Comparison of ENCODE assay signal across 1 fruit fly cellular context in the genomic region with DNA sequence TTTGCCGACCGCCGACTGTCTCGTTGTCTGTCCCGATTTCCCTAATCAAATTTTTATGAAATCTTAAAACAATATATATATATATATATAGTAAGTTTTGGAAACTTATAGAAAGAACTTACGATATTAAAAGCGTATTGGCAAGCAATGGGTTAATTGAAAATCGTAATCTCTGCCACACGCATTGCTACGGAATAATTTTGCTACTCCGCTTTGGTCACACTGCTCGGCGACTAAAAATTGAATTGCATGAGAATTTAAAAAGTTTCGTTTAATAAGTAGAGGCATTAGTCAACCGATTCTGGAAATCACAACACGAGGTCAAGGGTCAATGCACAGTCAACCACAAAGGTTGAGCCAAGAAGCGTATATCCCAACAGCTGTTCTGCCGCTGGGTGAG.
TF ChIP-seq lines count a peak whose summit lies in the region.

A gene (plus strand): TSS at position 182 of the 400 bp plus-strand sequence.

TF ChIP-seq in whole organism, embryonic, 481 proteins besides CTCF, POLR2A, EP300 and RAD21 (continued from another document and continues in another):
- no peak for TF ChIP-seq sd (tag; optimal IDR thresholded peaks at IDR 0.05; lab: Kevin White, UChicago)
- no peak for TF ChIP-seq CG14050 (GFP tag; IDR thresholded peaks at IDR 0.05; lab: Robert Waterston, UW)
- peak; percentile 11 for TF ChIP-seq Usf (GFP tag; optimal IDR thresholded peaks at IDR 0.05; lab: Kevin White, UChicago)
- no peak for TF ChIP-seq chinmo (GFP tag; IDR thresholded peaks at IDR 0.05; lab: Robert Waterston, UW; ENCODE audit: partially characterized antibody)
- TF ChIP-seq gce (GFP tag; IDR thresholded peaks at IDR 0.05; lab: Robert Waterston, UW), result no peak
- TF ChIP-seq Hsf (GFP tag; optimal IDR thresholded peaks at IDR 0.05; lab: Kevin White, UChicago), result no peak
- no peak for TF ChIP-seq schlank (tag; optimal IDR thresholded peaks at IDR 0.05; lab: Kevin White, UChicago)
- no peak for TF ChIP-seq CG12744 (GFP tag; optimal IDR thresholded peaks at IDR 0.05; lab: Kevin White, UChicago)
- no peak for TF ChIP-seq bab2 (GFP tag; optimal IDR thresholded peaks at IDR 0.05; lab: Kevin White, UChicago)
- peak; percentile 13 for TF ChIP-seq CG10209 (GFP tag; optimal IDR thresholded peaks at IDR 0.05; lab: Kevin White, UChicago)
- TF ChIP-seq slp2 (GFP tag; optimal IDR thresholded peaks at IDR 0.05; lab: Kevin White, UChicago), result no peak
- TF ChIP-seq CG3726 (GFP tag; IDR thresholded peaks at IDR 0.05; lab: Robert Waterston, UW), result no peak
- TF ChIP-seq hb (GFP tag; IDR thresholded peaks at IDR 0.05; lab: Robert Waterston, UW; ENCODE audit: partially characterized antibody), result no peak
- TF ChIP-seq CG16813 (GFP tag; IDR thresholded peaks at IDR 0.05; lab: Robert Waterston, UW; ENCODE audit: partially characterized antibody), result no peak
- TF ChIP-seq YL-1 (GFP tag; optimal IDR thresholded peaks at IDR 0.05; lab: Kevin White, UChicago), result peak; percentile 21
- no peak for TF ChIP-seq corto (GFP tag; optimal IDR thresholded peaks at IDR 0.05; lab: Kevin White, UChicago)
- TF ChIP-seq CG32772 (GFP tag; IDR thresholded peaks at IDR 0.05; lab: Robert Waterston, UW), result no peak
- TF ChIP-seq sob (GFP tag; IDR thresholded peaks at IDR 0.05; lab: Robert Waterston, UW), result no peak; the same call in 1 of the 2 replicates
- no peak for TF ChIP-seq HLH3B (GFP tag; IDR thresholded peaks at IDR 0.05; lab: Robert Waterston, UW)
- TF ChIP-seq NC2β (GFP tag; optimal IDR thresholded peaks at IDR 0.05; lab: Kevin White, UChicago), result no peak
- TF ChIP-seq crc (GFP tag; optimal IDR thresholded peaks at IDR 0.05; lab: Kevin White, UChicago), result no peak
- no peak for TF ChIP-seq chif (GFP tag; optimal IDR thresholded peaks at IDR 0.05; lab: Kevin White, UChicago)
- no peak for TF ChIP-seq Atf-2 (GFP tag; optimal IDR thresholded peaks at IDR 0.05; lab: Kevin White, UChicago)
- TF ChIP-seq dimm (GFP tag; IDR thresholded peaks at IDR 0.05; lab: Robert Waterston, UW), result no peak
- no peak for TF ChIP-seq Adf1 (GFP tag; IDR thresholded peaks at IDR 0.05; lab: Robert Waterston, UW)
- no peak for TF ChIP-seq ab (GFP tag; optimal IDR thresholded peaks at IDR 0.05; lab: Kevin White, UChicago)
- no peak for TF ChIP-seq CG6854 (GFP tag; optimal IDR thresholded peaks at IDR 0.05; lab: Kevin White, UChicago)
- TF ChIP-seq da (GFP tag; optimal IDR thresholded peaks at IDR 0.05; lab: Kevin White, UChicago), result no peak
- TF ChIP-seq CG18476 (GFP tag; optimal IDR thresholded peaks at IDR 0.05; lab: Kevin White, UChicago), result no peak
- no peak for TF ChIP-seq ERR (GFP tag; optimal IDR thresholded peaks at IDR 0.05; lab: Kevin White, UChicago)
- no peak for TF ChIP-seq CG11398 (GFP tag; optimal IDR thresholded peaks at IDR 0.05; lab: Kevin White, UChicago)
- TF ChIP-seq CG15514 (GFP tag; optimal IDR thresholded peaks at IDR 0.05; lab: Kevin White, UChicago), result no peak
- no peak for TF ChIP-seq Fer1 (GFP tag; optimal IDR thresholded peaks at IDR 0.05; lab: Kevin White, UChicago)
- TF ChIP-seq CG13894 (tag; optimal IDR thresholded peaks at IDR 0.05; lab: Kevin White, UChicago), result no peak
- no peak for TF ChIP-seq HmgZ (tag; optimal IDR thresholded peaks at IDR 0.05; lab: Kevin White, UChicago)
- peak; percentile 7 for TF ChIP-seq grau (tag; optimal IDR thresholded peaks at IDR 0.05; lab: Kevin White, UChicago)
- no peak for TF ChIP-seq dmrt11E (tag; optimal IDR thresholded peaks at IDR 0.05; lab: Kevin White, UChicago)
- TF ChIP-seq zen (tag; optimal IDR thresholded peaks at IDR 0.05; lab: Kevin White, UChicago), result peak; percentile 20
- no peak for TF ChIP-seq HmgD (GFP tag; optimal IDR thresholded peaks at IDR 0.05; lab: Kevin White, UChicago)
- no peak for TF ChIP-seq CG12219 (GFP tag; optimal IDR thresholded peaks at IDR 0.05; lab: Kevin White, UChicago)
- TF ChIP-seq odd (GFP tag; optimal IDR thresholded peaks at IDR 0.05; lab: Kevin White, UChicago), result no peak
- no peak for TF ChIP-seq CG6683 (GFP tag; optimal IDR thresholded peaks at IDR 0.05; lab: Kevin White, UChicago)
- no peak for TF ChIP-seq Gsc (GFP tag; IDR thresholded peaks at IDR 0.05; lab: Robert Waterston, UW)
- no peak for TF ChIP-seq az2 (GFP tag; optimal IDR thresholded peaks at IDR 0.05; lab: Kevin White, UChicago)
- TF ChIP-seq CG42726 (GFP tag; IDR thresholded peaks at IDR 0.05; lab: Robert Waterston, UW; ENCODE audit: partially characterized antibody), result no peak
- TF ChIP-seq CG16863 (GFP tag; optimal IDR thresholded peaks at IDR 0.05; lab: Kevin White, UChicago), result no peak
- TF ChIP-seq HLH4C (GFP tag; IDR thresholded peaks at IDR 0.05; lab: Robert Waterston, UW; ENCODE audit: partially characterized antibody), result no peak
- no peak for TF ChIP-seq CG13296 (GFP tag; optimal IDR thresholded peaks at IDR 0.05; lab: Kevin White, UChicago)
- no peak for TF ChIP-seq Asciz (GFP tag; optimal IDR thresholded peaks at IDR 0.05; lab: Kevin White, UChicago)
- TF ChIP-seq tna (GFP tag; IDR thresholded peaks at IDR 0.05; lab: Robert Waterston, UW; ENCODE audit: partially characterized antibody), result no peak
- no peak for TF ChIP-seq CG10274 (GFP tag; optimal IDR thresholded peaks at IDR 0.05; lab: Kevin White, UChicago)
- no peak for TF ChIP-seq sc (optimal IDR thresholded peaks at IDR 0.05; lab: Kevin White, UChicago)
- no peak for TF ChIP-seq sc (GFP tag; optimal IDR thresholded peaks at IDR 0.05; lab: Kevin White, UChicago)
- TF ChIP-seq Kr (GFP tag; optimal IDR thresholded peaks at IDR 0.05; lab: Kevin White, UChicago), result no peak
- TF ChIP-seq CG9727 (GFP tag; optimal IDR thresholded peaks at IDR 0.05; lab: Kevin White, UChicago), result no peak
- TF ChIP-seq Atf3 (GFP tag; optimal IDR thresholded peaks at IDR 0.05; lab: Kevin White, UChicago), result no peak
- TF ChIP-seq pzg (GFP tag; optimal IDR thresholded peaks at IDR 0.05; lab: Kevin White, UChicago), result peak; percentile 34
- no peak for TF ChIP-seq Dad (GFP tag; optimal IDR thresholded peaks at IDR 0.05; lab: Kevin White, UChicago)
- peak; percentile 50; the same call in 1 of the 2 replicates for TF ChIP-seq CG6272 (GFP tag; IDR thresholded peaks at IDR 0.05; lab: Robert Waterston, UW)
- TF ChIP-seq Rx (GFP tag; IDR thresholded peaks at IDR 0.05; lab: Robert Waterston, UW), result no peak
- no peak for TF ChIP-seq tgo (GFP tag; IDR thresholded peaks at IDR 0.05; lab: Robert Waterston, UW)
- no peak for TF ChIP-seq CG15011 (GFP tag; optimal IDR thresholded peaks at IDR 0.05; lab: Kevin White, UChicago)
- no peak for TF ChIP-seq CG11085 (GFP tag; IDR thresholded peaks at IDR 0.05; lab: Robert Waterston, UW)
- no peak for TF ChIP-seq Fer2 (tag; optimal IDR thresholded peaks at IDR 0.05; lab: Kevin White, UChicago)
- no peak for TF ChIP-seq gcm2 (GFP tag; optimal IDR thresholded peaks at IDR 0.05; lab: Kevin White, UChicago)
- no peak for TF ChIP-seq CG10321 (GFP tag; IDR thresholded peaks at IDR 0.05; lab: Robert Waterston, UW)
- peak; percentile 34 for TF ChIP-seq CG2712 (tag; optimal IDR thresholded peaks at IDR 0.05; lab: Kevin White, UChicago)
- no peak for TF ChIP-seq trh (GFP tag; optimal IDR thresholded peaks at IDR 0.05; lab: Kevin White, UChicago)
- TF ChIP-seq CG11093 (GFP tag; IDR thresholded peaks at IDR 0.05; lab: Robert Waterston, UW), result no peak
- TF ChIP-seq Chrac-16 (GFP tag; optimal IDR thresholded peaks at IDR 0.05; lab: Kevin White, UChicago), result no peak
- no peak for TF ChIP-seq CG9817 (tag; optimal IDR thresholded peaks at IDR 0.05; lab: Kevin White, UChicago)
- no peak for TF ChIP-seq GATAe (GFP tag; conservative IDR thresholded peaks at IDR 0.05; lab: Robert Waterston, UW)
- TF ChIP-seq CG4360 (GFP tag; IDR thresholded peaks at IDR 0.05; lab: Robert Waterston, UW), result no peak
- TF ChIP-seq CG4404 (GFP tag; IDR thresholded peaks at IDR 0.05; lab: Robert Waterston, UW), result peak; percentile 24; the same call in 1 of the 2 replicates
- no peak for TF ChIP-seq Pdp1 (GFP tag; optimal IDR thresholded peaks at IDR 0.05; lab: Kevin White, UChicago)
- no peak for TF ChIP-seq CG12071 (GFP tag; optimal IDR thresholded peaks at IDR 0.05; lab: Kevin White, UChicago)
- TF ChIP-seq row (GFP tag; IDR thresholded peaks at IDR 0.05; lab: Robert Waterston, UW), result peak; percentile 70
- no peak for TF ChIP-seq psq (GFP tag; optimal IDR thresholded peaks at IDR 0.05; lab: Kevin White, UChicago)
- TF ChIP-seq MTF-1 (GFP tag; optimal IDR thresholded peaks at IDR 0.05; lab: Kevin White, UChicago; ENCODE audit: borderline replicate concordance), result no peak
- no peak for TF ChIP-seq CG1602 (GFP tag; optimal IDR thresholded peaks at IDR 0.05; lab: Kevin White, UChicago)
- no peak for TF ChIP-seq unc-4 (GFP tag; IDR thresholded peaks at IDR 0.05; lab: Robert Waterston, UW; ENCODE audit: partially characterized antibody)
- no peak for TF ChIP-seq CG13123 (GFP tag; optimal IDR thresholded peaks at IDR 0.05; lab: Kevin White, UChicago)
- TF ChIP-seq Mes4 (GFP tag; optimal IDR thresholded peaks at IDR 0.05; lab: Kevin White, UChicago), result no peak
- 0 out of 2 replicates have a peak, but pooled peaks have one; percentile 21 for TF ChIP-seq bbx (GFP tag; IDR thresholded peaks at IDR 0.05; lab: Robert Waterston, UW; ENCODE audit: partially characterized antibody)
- no peak for TF ChIP-seq CG31224 (GFP tag; IDR thresholded peaks at IDR 0.05; lab: Robert Waterston, UW)
- TF ChIP-seq Bdp1 (GFP tag; optimal IDR thresholded peaks at IDR 0.05; lab: Kevin White, UChicago), result no peak
- no peak for TF ChIP-seq sens (GFP tag; lab: Kevin White, UChicago)
- no peak for TF ChIP-seq CG34376 (GFP tag; optimal IDR thresholded peaks at IDR 0.05; lab: Kevin White, UChicago)
- TF ChIP-seq nerfin-2 (GFP tag; IDR thresholded peaks at IDR 0.05; lab: Robert Waterston, UW; ENCODE audit: partially characterized antibody), result no peak
- no peak for TF ChIP-seq CG6254 (GFP tag; optimal IDR thresholded peaks at IDR 0.05; lab: Kevin White, UChicago)
- no peak for TF ChIP-seq zen2 (GFP tag; IDR thresholded peaks at IDR 0.05; lab: Robert Waterston, UW; ENCODE audit: partially characterized antibody)
- TF ChIP-seq Hmx (GFP tag; optimal IDR thresholded peaks at IDR 0.05; lab: Kevin White, UChicago), result no peak
- TF ChIP-seq CG9932 (GFP tag; IDR thresholded peaks at IDR 0.05; lab: Robert Waterston, UW), result peak; percentile 50
- no peak for TF ChIP-seq Dfd (GFP tag; optimal IDR thresholded peaks at IDR 0.05; lab: Kevin White, UChicago)
- TF ChIP-seq Ets65A (GFP tag; lab: Kevin White, UChicago), result no peak
- TF ChIP-seq vvl (GFP tag; IDR thresholded peaks at IDR 0.05; lab: Robert Waterston, UW), result no peak; the same call in 1 of the 2 replicates
- TF ChIP-seq ken (GFP tag; IDR thresholded peaks at IDR 0.05; lab: Robert Waterston, UW), result no peak
- peak; percentile 20; the same call in 1 of the 3 replicates for TF ChIP-seq dysf (GFP tag; IDR thresholded peaks at IDR 0.05; lab: Robert Waterston, UW)
- TF ChIP-seq Dip2 (GFP tag; IDR thresholded peaks at IDR 0.05; lab: Robert Waterston, UW), result no peak
- no peak for TF ChIP-seq Mad (GFP tag; optimal IDR thresholded peaks at IDR 0.05; lab: Kevin White, UChicago)
- TF ChIP-seq CG7786 (GFP tag; optimal IDR thresholded peaks at IDR 0.05; lab: Kevin White, UChicago), result no peak
- no peak for TF ChIP-seq Bgb (GFP tag; IDR thresholded peaks at IDR 0.05; lab: Robert Waterston, UW; ENCODE audit: partially characterized antibody)
- TF ChIP-seq CG12299 (tag; optimal IDR thresholded peaks at IDR 0.05; lab: Kevin White, UChicago), result no peak
- no peak for TF ChIP-seq CG11247 (GFP tag; IDR thresholded peaks at IDR 0.05; lab: Robert Waterston, UW)
- no peak for TF ChIP-seq eve (GFP tag; optimal IDR thresholded peaks at IDR 0.05; lab: Kevin White, UChicago)
- no peak for TF ChIP-seq mirr (GFP tag; optimal IDR thresholded peaks at IDR 0.05; lab: Kevin White, UChicago)
- no peak for TF ChIP-seq Ets97D (GFP tag; optimal IDR thresholded peaks at IDR 0.05; lab: Kevin White, UChicago)
- no peak for TF ChIP-seq CG12769 (tag; optimal IDR thresholded peaks at IDR 0.05; lab: Kevin White, UChicago)
- no peak for TF ChIP-seq CG2199 (GFP tag; IDR thresholded peaks at IDR 0.05; lab: Robert Waterston, UW)
- no peak for TF ChIP-seq dati (GFP tag; IDR thresholded peaks at IDR 0.05; lab: Robert Waterston, UW)
- no peak for TF ChIP-seq pros (GFP tag; optimal IDR thresholded peaks at IDR 0.05; lab: Kevin White, UChicago)
- TF ChIP-seq CG34422 (GFP tag; IDR thresholded peaks at IDR 0.05; lab: Robert Waterston, UW), result 0 out of 3 replicates have a peak, but pooled peaks have one; percentile 23
- TF ChIP-seq CG1792 (GFP tag; optimal IDR thresholded peaks at IDR 0.05; lab: Kevin White, UChicago), result no peak
- TF ChIP-seq mam (GFP tag; optimal IDR thresholded peaks at IDR 0.05; lab: Kevin White, UChicago), result no peak
- TF ChIP-seq Nf-YC (tag; optimal IDR thresholded peaks at IDR 0.05; lab: Kevin White, UChicago), result no peak
- peak; percentile 16 for TF ChIP-seq Dp (GFP tag; optimal IDR thresholded peaks at IDR 0.05; lab: Kevin White, UChicago)
- TF ChIP-seq CG17385 (GFP tag; optimal IDR thresholded peaks at IDR 0.05; lab: Kevin White, UChicago), result no peak
- no peak for TF ChIP-seq CG4730 (GFP tag; IDR thresholded peaks at IDR 0.05; lab: Robert Waterston, UW)
- TF ChIP-seq Xbp1 (GFP tag; optimal IDR thresholded peaks at IDR 0.05; lab: Kevin White, UChicago), result no peak
- no peak for TF ChIP-seq CG3407 (GFP tag; optimal IDR thresholded peaks at IDR 0.05; lab: Kevin White, UChicago)
- TF ChIP-seq dmrt99B (tag; optimal IDR thresholded peaks at IDR 0.05; lab: Kevin White, UChicago), result no peak
- TF ChIP-seq CG6654 (GFP tag; optimal IDR thresholded peaks at IDR 0.05; lab: Kevin White, UChicago), result no peak
- TF ChIP-seq ewg (GFP tag; optimal IDR thresholded peaks at IDR 0.05; lab: Kevin White, UChicago), result no peak
- TF ChIP-seq CG4328 (GFP tag; optimal IDR thresholded peaks at IDR 0.05; lab: Kevin White, UChicago), result no peak
- TF ChIP-seq kni (GFP tag; optimal IDR thresholded peaks at IDR 0.05; lab: Kevin White, UChicago), result no peak
- TF ChIP-seq dan (GFP tag; IDR thresholded peaks at IDR 0.05; lab: Robert Waterston, UW), result no peak
- TF ChIP-seq pum (GFP tag; optimal IDR thresholded peaks at IDR 0.05; lab: Kevin White, UChicago), result no peak
- no peak for TF ChIP-seq Dip3 (GFP tag; optimal IDR thresholded peaks at IDR 0.05; lab: Kevin White, UChicago)
- TF ChIP-seq CG10959 (GFP tag; IDR thresholded peaks at IDR 0.05; lab: Robert Waterston, UW), result no peak
- TF ChIP-seq org-1 (GFP tag; optimal IDR thresholded peaks at IDR 0.05; lab: Kevin White, UChicago), result no peak
- no peak for TF ChIP-seq tap (tag; optimal IDR thresholded peaks at IDR 0.05; lab: Kevin White, UChicago)
- no peak for TF ChIP-seq pho (GFP tag; optimal IDR thresholded peaks at IDR 0.05; lab: Kevin White, UChicago)
- no peak for TF ChIP-seq Ravus (GFP tag; IDR thresholded peaks at IDR 0.05; lab: Robert Waterston, UW)
